Worm (Caenorhabditis elegans): ENCODE measurements around the gene C52D10.3.

- TF ChIP-seq zip-8 (tag; optimal IDR thresholded peaks at IDR 0.05) (no peak), mep-1 (tag; optimal IDR thresholded peaks at IDR 0.05) (no peak), ztf-11 (tag; optimal IDR thresholded peaks at IDR 0.05) (no peak), sptf-1 (tag; optimal IDR thresholded peaks at IDR 0.05) (no peak), mab-5 (tag; optimal IDR thresholded peaks at IDR 0.05) (no peak), ceh-39 (tag; optimal IDR thresholded peaks at IDR 0.05) (no peak), sem-2 (GFP tag; optimal IDR thresholded peaks at IDR 0.05) (no peak), nhr-76 (tag; optimal IDR thresholded peaks at IDR 0.05) (no peak), pha-4 (tag; optimal IDR thresholded peaks at IDR 0.05) (no peak), unc-62 (GFP tag; optimal IDR thresholded peaks at IDR 0.05) (no peak), elt-1 (tag; optimal IDR thresholded peaks at IDR 0.05; ENCODE audit: borderline replicate concordance, insufficient read depth) (no peak), flh-1 (GFP tag; optimal IDR thresholded peaks at IDR 0.05) (no peak), nhr-12 (tag; optimal IDR thresholded peaks at IDR 0.05) (no peak)
Measured at ce11 chrIV:17193491-17193890, 17.2 kb downstream of the C52D10.3 start.
